Worm (Caenorhabditis elegans) whole organism, mixed stage, embryonic: ENCODE data around the gene fbxa-79.

Source experiments
- hlh-1 ChIP-seq: fragments of 150-350 bp; optimal IDR thresholded peaks from 2 replicates; lab custom pipeline; 2014; ENCODE audit warnings: missing biosample characterization, missing genetic modification reagents, missing genetic modification characterization
- snpc-4 ChIP-seq: fragments of 150-350 bp; optimal IDR thresholded peaks from 2 replicates; lab custom pipeline; 2014; ENCODE audit warnings: missing biosample characterization, missing genetic modification characterization
- unc-62 ChIP-seq: fragments of 150-350 bp; optimal IDR thresholded peaks from 2 replicates; lab custom pipeline; 2014; ENCODE audit warnings: missing biosample characterization, missing genetic modification reagents, missing genetic modification characterization
- ztf-11 ChIP-seq: fragments of 150-350 bp; optimal IDR thresholded peaks from 2 replicates; lab custom pipeline; 2014; ENCODE audit warnings: missing biosample characterization, missing genetic modification characterization

- TF ChIP-seq ztf-11 (tag; lab: Kevin White, UChicago) (no peak), snpc-4 (tag; lab: Kevin White, UChicago) (no peak), unc-62 (GFP tag; lab: Kevin White, UChicago) (no peak), hlh-1 (tag; lab: Kevin White, UChicago) (no peak)
Observed at ce11 chrIII:1288473-1289056, 19.5 kb downstream of the fbxa-79 start, which contains the start of gene fbxa-50.
